Fruit fly (Drosophila melanogaster) S2 (cell line): Measurements from ENCODE around the gene Est-Q.

Experiments
- CG8478 ChIP-seq: fragments of >200 bp; optimal IDR thresholded peaks from 2 replicates; lab custom pipeline; 2018
- CTCF ChIP-seq, 2 experiments: fragments of >200 bp; optimal IDR thresholded peaks; 2 replicates each; lab custom pipeline; 2018

DNA sequence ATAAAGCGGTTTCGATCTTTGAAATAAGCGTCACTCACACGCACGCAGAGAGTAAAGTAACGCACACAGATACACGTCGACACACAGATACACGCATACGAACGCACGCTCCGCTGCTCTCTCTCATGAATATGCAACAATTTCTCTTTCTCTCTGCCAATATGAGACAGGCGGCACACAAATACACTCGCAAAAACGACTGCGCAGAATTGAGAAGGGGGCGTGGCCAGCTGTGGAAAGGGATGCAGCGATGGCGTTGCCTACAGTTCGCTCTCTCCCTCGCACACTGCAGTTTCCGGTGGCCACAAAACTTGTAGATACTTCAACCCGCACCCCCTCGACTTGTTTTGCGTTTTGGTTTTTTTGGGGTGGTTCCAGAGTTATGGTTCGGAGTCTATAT is 21.6 kb upstream of the Est-Q start:
- TF ChIP-seq CG8478 (lab: Kevin White, UChicago) (no peak), CTCF (optimal IDR thresholded peaks at IDR 0.05; lab: Kevin White, UChicago) (no peak)
